Worm (Caenorhabditis elegans): ENCODE measurements around the gene Y48E1B.3.

DNA sequence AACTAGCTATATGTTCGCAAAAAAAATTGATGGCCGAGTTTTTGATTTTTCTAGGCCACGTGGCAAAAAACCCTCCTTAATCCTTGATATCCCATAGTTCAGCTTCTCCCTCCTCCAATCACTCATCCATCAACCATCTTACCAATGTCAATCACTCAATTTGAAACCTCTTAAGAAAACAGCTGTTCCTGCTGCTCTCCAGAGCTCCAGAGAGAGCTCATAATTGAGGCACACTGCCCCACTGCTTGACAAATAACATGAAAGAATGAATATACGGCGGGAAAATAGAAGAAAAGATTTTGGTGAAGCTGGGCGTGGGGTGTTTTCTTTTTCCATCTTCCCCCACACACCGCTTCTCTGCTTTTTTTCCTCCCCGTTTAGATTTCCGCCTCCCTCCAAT, 67.2 kb downstream of the Y48E1B.3 start:
- TF ChIP-seq egl-27 (tag; optimal IDR thresholded peaks at IDR 0.05) (no peak), blmp-1 (tag; optimal IDR thresholded peaks at IDR 0.05) (no peak), lin-13 (GFP tag; optimal IDR thresholded peaks at IDR 0.05) (no peak), mdl-1 (tag; optimal IDR thresholded peaks at IDR 0.05) (no peak), ama-1 (optimal IDR thresholded peaks at IDR 0.05) (no peak), ets-5 (GFP tag; IDR thresholded peaks at IDR 0.05) (no peak), nhr-90 (tag; optimal IDR thresholded peaks at IDR 0.05; ENCODE audit: poor library complexity) (no peak), snpc-4 (tag; optimal IDR thresholded peaks at IDR 0.05) (no peak), aly-2 (tag; optimal IDR thresholded peaks at IDR 0.05) (no peak)

All from whole organism, L1 larva.